Worm (Caenorhabditis elegans) whole organism, L1 larva: ENCODE results near the gene amt-3.

Experiments used
- aly-2 ChIP-seq: fragments of 150-350 bp; optimal IDR thresholded peaks from 2 replicates; lab custom pipeline; 2014; ENCODE audit warnings: missing biosample characterization, missing genetic modification characterization
- ces-1 ChIP-seq: fragments of 150-350 bp; optimal IDR thresholded peaks from 2 replicates; lab custom pipeline; 2014; ENCODE audit warnings: missing biosample characterization, missing genetic modification reagents, missing genetic modification characterization
- elt-3 ChIP-seq, 6 experiments: fragments of 150-350 bp in 1 of 6; sonication (generic microtip); optimal IDR thresholded peaks; 2 replicates each; lab custom pipeline; 2017 to 2018; ENCODE audit warnings: missing biosample characterization in 6 of 6, missing genetic modification characterization in 6 of 6, inconsistent platforms in 1 of 6
- isw-1 ChIP-seq: fragments of 200-800 bp; sonication (Bioruptor generic); IDR thresholded peaks from 2 replicates; pipeline ENCODE4 v1.3.6; 2022; ENCODE audit warnings: missing genetic modification characterization, missing compliant biosample characterization
- nhr-28 ChIP-seq: fragments of 150-350 bp; optimal IDR thresholded peaks from 2 replicates; lab custom pipeline; 2014; ENCODE audit warnings: missing biosample characterization, missing genetic modification characterization
- unc-86 ChIP-seq: sonication (generic microtip); optimal IDR thresholded peaks from 2 replicates; lab custom pipeline; 2016; ENCODE audit warnings: missing genetic modification characterization, missing compliant biosample characterization

DNA sequence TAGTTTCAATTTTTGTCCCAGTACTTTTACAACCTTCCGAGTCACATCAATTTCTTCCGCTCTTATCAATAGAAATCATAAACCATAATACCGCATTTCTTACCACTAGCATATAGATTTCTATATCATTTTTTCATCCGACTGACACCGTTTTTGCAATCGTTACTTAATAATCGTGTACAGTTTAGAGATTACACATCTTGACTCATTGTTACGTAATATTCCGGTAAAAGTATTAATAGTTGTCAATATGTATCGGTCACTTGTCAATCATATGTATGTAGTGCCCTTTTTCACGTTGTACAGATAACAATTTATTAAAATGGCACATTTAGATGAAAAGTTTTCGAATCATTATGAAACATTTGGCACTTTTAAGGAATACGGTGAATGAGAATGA, 31.0 kb upstream of the amt-3 start:
- no peak for TF ChIP-seq isw-1 (GFP tag; lab: Robert Waterston, UW)
- no peak for TF ChIP-seq ces-1 (GFP tag; lab: Kevin White, UChicago)
- TF ChIP-seq unc-86: no peak
- no peak for TF ChIP-seq nhr-28 (tag; lab: Kevin White, UChicago)
- no peak for TF ChIP-seq elt-3 (tag; optimal IDR thresholded peaks at IDR 0.05; lab: Kevin White, UChicago)
- no peak for TF ChIP-seq aly-2 (tag; lab: Kevin White, UChicago)
